Worm (Caenorhabditis elegans): ENCODE results near the gene acly-1.
A peak's percentile ranks its signal among the peaks of the same experiment; 100 is the strongest.
"Not testable (repeated sequence)": the region's sequence is repeated elsewhere in the genome, so short reads cannot be mapped to it uniquely, and the experiment has no call there.

The acly-1 gene

ce11 chrX:1479190-1479589 lies at the start of gene acly-1:
Gene acly-1, plus strand, starts transcription at chrX:1479542.
- TF ChIP-seq unc-30 (tag; optimal IDR thresholded peaks at IDR 0.05) (no peak), nhr-90 (tag; optimal IDR thresholded peaks at IDR 0.05; ENCODE audit: poor library complexity) (no peak), xbp-1 (tag; optimal IDR thresholded peaks at IDR 0.05) (no peak), egl-13 (tag; optimal IDR thresholded peaks at IDR 0.05) (no peak), zip-4 (GFP tag; optimal IDR thresholded peaks at IDR 0.05) (peak; percentile 16), jun-1 (tag; optimal IDR thresholded peaks at IDR 0.05) (no peak), mab-9 (GFP tag; IDR thresholded peaks at IDR 0.05) (no peak), lir-3 (tag; optimal IDR thresholded peaks at IDR 0.05; ENCODE audit: poor library complexity) (no peak), aly-2 (tag; optimal IDR thresholded peaks at IDR 0.05) (no peak), C04F5.9 (tag; optimal IDR thresholded peaks at IDR 0.05) (no peak), skn-1 (tag; optimal IDR thresholded peaks at IDR 0.05) (peak; percentile 77), nhr-85 (tag) (no peak), lsy-2 (tag; optimal IDR thresholded peaks at IDR 0.05) (no peak), ceh-82 (tag; optimal IDR thresholded peaks at IDR 0.05) (peak in 2 of 3 experiments; percentile 18 to 21), ceh-90 (tag; optimal IDR thresholded peaks at IDR 0.05) (no peak), ceh-88 (GFP tag; IDR thresholded peaks at IDR 0.05) (0 out of 2 replicates have a peak, but pooled peaks have one; percentile 11), lin-14 (GFP tag; optimal IDR thresholded peaks at IDR 0.05) (peak; percentile 38), vab-15 (tag; optimal IDR thresholded peaks at IDR 0.05) (no peak), lin-39 (tag; optimal IDR thresholded peaks at IDR 0.05) (no peak), efl-1 (optimal IDR thresholded peaks at IDR 0.05) (no peak), efl-1 (GFP tag; optimal IDR thresholded peaks at IDR 0.05 in 1 of 2) (peak in 1 of 2 experiments; percentile 21), nhr-237 (tag; optimal IDR thresholded peaks at IDR 0.05) (no peak)

ce11 chrX:1430707-1431106 lies 48.6 kb upstream of the acly-1 start, which contains the start of gene F19G12.1:
Gene F19G12.1, plus strand, starts transcription at chrX:1431007.
- TF ChIP-seq nhr-28, fkh-8, sptf-1 (tag; optimal IDR thresholded peaks at IDR 0.05): not testable (repeated sequence)

- TF ChIP-seq snu-23 (GFP tag; optimal IDR thresholded peaks at IDR 0.05) (peak; percentile 18), lir-3 (tag; optimal IDR thresholded peaks at IDR 0.05; ENCODE audit: poor library complexity) (no peak), skn-1 (tag; optimal IDR thresholded peaks at IDR 0.05) (peak; percentile 22), dsc-1 (tag; optimal IDR thresholded peaks at IDR 0.05) (peak; percentile 53), tbx-2 (tag; optimal IDR thresholded peaks at IDR 0.05) (peak; percentile 11), fkh-8 (tag; optimal IDR thresholded peaks at IDR 0.05) (peak; percentile 43), fkh-10 (GFP tag; optimal IDR thresholded peaks at IDR 0.05) (peak; percentile 55), mep-1 (tag; optimal IDR thresholded peaks at IDR 0.05) (peak; percentile 4), efl-1 (optimal IDR thresholded peaks at IDR 0.05) (peak in 1 of 2 experiments; percentile 17), efl-1 (GFP tag; optimal IDR thresholded peaks at IDR 0.05 in 1 of 2) (peak in 1 of 2 experiments; percentile 70), ceh-82 (tag; optimal IDR thresholded peaks at IDR 0.05) (peak; percentile 10 to 57 (median 21)), jun-1 (tag; optimal IDR thresholded peaks at IDR 0.05) (peak; percentile 1), unc-130 (tag; optimal IDR thresholded peaks at IDR 0.05) (no peak), nhr-84 (tag; optimal IDR thresholded peaks at IDR 0.05) (no peak), nhr-47 (tag; optimal IDR thresholded peaks at IDR 0.05) (peak; percentile 68), rnt-1 (tag; optimal IDR thresholded peaks at IDR 0.05) (peak; percentile 9)
These were observed 42.2 kb upstream of the acly-1 start for ce11 chrX:1437097-1437496.

- peak in 1 of 2 experiments; percentile 8 for TF ChIP-seq mdl-1 (tag; optimal IDR thresholded peaks at IDR 0.05)
- peak; percentile 68 for TF ChIP-seq nhr-47 (tag; optimal IDR thresholded peaks at IDR 0.05)
- TF ChIP-seq lin-14 (GFP tag; optimal IDR thresholded peaks at IDR 0.05): peak; percentile 21
- peak; percentile 35 for TF ChIP-seq swsn-7 (tag; optimal IDR thresholded peaks at IDR 0.05)
- TF ChIP-seq ceh-82 (tag; optimal IDR thresholded peaks at IDR 0.05): peak in 2 of 3 experiments; percentile 23 to 43
- TF ChIP-seq blmp-1 (tag; optimal IDR thresholded peaks at IDR 0.05): no peak
- peak; percentile 37 for TF ChIP-seq jun-1 (tag; optimal IDR thresholded peaks at IDR 0.05)
- peak in 1 of 3 experiments; percentile 6 for TF ChIP-seq dpl-1 (GFP tag; optimal IDR thresholded peaks at IDR 0.05)
- TF ChIP-seq fkh-10 (GFP tag; optimal IDR thresholded peaks at IDR 0.05): peak; percentile 57
- peak; percentile 16 for TF ChIP-seq rnt-1 (tag; optimal IDR thresholded peaks at IDR 0.05)
- peak; percentile 57 for TF ChIP-seq pax-3 (tag; optimal IDR thresholded peaks at IDR 0.05)
- peak; percentile 40 for TF ChIP-seq snu-23 (GFP tag; optimal IDR thresholded peaks at IDR 0.05)
- peak; percentile 11 to 16 for TF ChIP-seq lsy-2 (tag; optimal IDR thresholded peaks at IDR 0.05)
- TF ChIP-seq nhr-19 (GFP tag; conservative IDR thresholded peaks at IDR 0.05): peak; percentile 18; the same call in 1 of the 2 replicates
- peak; percentile 44 for TF ChIP-seq egl-13 (tag; optimal IDR thresholded peaks at IDR 0.05)
- peak; percentile 34 for TF ChIP-seq skn-1 (tag; optimal IDR thresholded peaks at IDR 0.05)
- peak; percentile 76 for TF ChIP-seq sox-4 (tag; optimal IDR thresholded peaks at IDR 0.05)
- no peak for TF ChIP-seq nhr-76 (tag; optimal IDR thresholded peaks at IDR 0.05)
- peak; percentile 10 for TF ChIP-seq tbx-2 (tag; optimal IDR thresholded peaks at IDR 0.05)
- TF ChIP-seq snpc-4 (tag; optimal IDR thresholded peaks at IDR 0.05): no peak
- TF ChIP-seq sptf-1 (tag; optimal IDR thresholded peaks at IDR 0.05): no peak
- peak; percentile 79 for TF ChIP-seq dsc-1 (tag; optimal IDR thresholded peaks at IDR 0.05)
- peak; percentile 82 for TF ChIP-seq fkh-8 (tag; optimal IDR thresholded peaks at IDR 0.05)
- no peak for TF ChIP-seq aha-1 (tag; optimal IDR thresholded peaks at IDR 0.05)
- TF ChIP-seq nhr-71 (tag; optimal IDR thresholded peaks at IDR 0.05): peak; percentile 35
These were observed 40.4 kb upstream of the acly-1 start for ce11 chrX:1438925-1439324.
